Fruit fly (Drosophila melanogaster): ENCODE measurements around the gene p38a.
A peak's percentile ranks its signal among the peaks of the same experiment; 100 is the strongest.

p38a gene

DNA sequence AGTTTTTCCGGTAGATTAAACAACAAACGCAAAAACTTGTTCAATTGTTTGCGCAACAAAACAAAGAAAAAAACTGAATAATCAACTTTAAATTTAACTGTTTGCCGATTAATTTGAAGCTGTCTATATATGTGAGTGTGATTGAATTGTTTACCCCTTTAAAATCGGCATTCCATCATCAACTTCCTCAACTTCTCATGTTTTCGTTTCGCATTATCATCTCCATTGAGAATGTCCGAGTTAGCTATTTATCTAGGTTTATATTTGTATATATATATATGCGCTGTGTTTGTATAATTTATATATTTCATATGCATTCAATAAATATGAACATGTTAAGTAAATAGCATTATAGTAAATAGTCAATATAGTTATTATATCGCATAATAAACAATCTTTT lies 49.7 kb downstream of the p38a start (continued):
- TF ChIP-seq gem (tag; optimal IDR thresholded peaks at IDR 0.05) (peak; percentile 37), CG10543 (GFP tag; optimal IDR thresholded peaks at IDR 0.05) (peak; percentile 32), CG4360 (GFP tag; IDR thresholded peaks at IDR 0.05) (no peak), Meics (GFP tag; optimal IDR thresholded peaks at IDR 0.05) (peak; percentile 29), CG11504 (tag; optimal IDR thresholded peaks at IDR 0.05) (peak; percentile 7), dan (GFP tag; IDR thresholded peaks at IDR 0.05) (no peak), exex (tag; optimal IDR thresholded peaks at IDR 0.05) (peak; percentile 11), Fer2 (tag; optimal IDR thresholded peaks at IDR 0.05) (peak; percentile 8), Hmr (GFP tag; optimal IDR thresholded peaks at IDR 0.05) (peak; percentile 65), CG17912 (GFP tag; optimal IDR thresholded peaks at IDR 0.05) (no peak)

DNA sequence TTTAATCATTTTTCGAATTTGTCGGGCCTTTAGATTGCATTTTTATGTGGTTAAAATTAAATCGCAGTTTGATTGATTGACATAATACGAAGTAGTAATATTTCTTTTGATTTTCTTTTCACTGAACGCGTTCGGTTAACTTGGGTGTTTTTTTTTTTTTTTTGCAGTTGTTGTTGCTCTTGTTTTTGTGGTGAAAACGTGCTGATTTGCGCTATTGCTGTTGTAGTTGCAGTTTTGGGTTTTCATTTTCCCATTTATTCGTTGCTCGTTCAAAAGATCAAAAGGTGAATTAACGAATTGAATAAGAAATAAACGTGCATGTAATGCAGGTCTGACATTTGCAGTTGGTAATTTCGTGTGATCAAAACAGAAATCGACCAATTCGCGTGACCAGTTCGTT lies 50.7 kb downstream of the p38a start:
- no peak for TF ChIP-seq trem (tag; optimal IDR thresholded peaks at IDR 0.05)
- peak; percentile 37 for TF ChIP-seq Ets65A (GFP tag)
- TF ChIP-seq CG33557 (GFP tag; optimal IDR thresholded peaks at IDR 0.05), result no peak
- TF ChIP-seq maf-S (GFP tag; optimal IDR thresholded peaks at IDR 0.05), result no peak
- no peak for TF ChIP-seq Opbp (GFP tag; IDR thresholded peaks at IDR 0.05; ENCODE audit: partially characterized antibody)
- TF ChIP-seq aop (GFP tag; IDR thresholded peaks at IDR 0.05), result no peak
- TF ChIP-seq CG33213 (GFP tag; optimal IDR thresholded peaks at IDR 0.05), result no peak

DNA sequence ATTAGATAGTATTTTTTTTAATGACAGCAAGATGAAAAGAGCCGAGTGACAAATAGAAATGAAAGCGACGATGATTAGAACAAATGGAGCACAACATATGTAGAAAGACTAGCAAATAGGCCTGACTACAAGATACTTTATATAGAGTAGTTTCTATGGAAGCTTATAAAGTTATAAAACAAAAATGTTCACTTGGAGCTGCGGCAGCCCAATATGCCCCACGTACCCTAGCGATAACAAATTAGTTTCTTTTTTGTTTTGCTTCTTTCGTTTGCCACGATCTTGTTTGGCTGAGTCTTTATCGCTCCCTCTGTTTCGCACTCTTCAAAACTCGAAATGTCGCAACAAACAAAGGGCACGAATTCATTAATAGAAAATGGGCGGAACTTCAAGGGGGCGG lies 51.4 kb downstream of the p38a start:
- TF ChIP-seq CG15269 (tag; optimal IDR thresholded peaks at IDR 0.05), result peak; percentile 57
- no peak for TF ChIP-seq bowl (GFP tag; IDR thresholded peaks at IDR 0.05)
- no peak for TF ChIP-seq CG6272 (GFP tag; IDR thresholded peaks at IDR 0.05)
- no peak for TF ChIP-seq sim (GFP tag; IDR thresholded peaks at IDR 0.05)
- TF ChIP-seq CG10565 (GFP tag; optimal IDR thresholded peaks at IDR 0.05), result no peak
- no peak for TF ChIP-seq rib (GFP tag; IDR thresholded peaks at IDR 0.05)
- no peak for TF ChIP-seq gt (GFP tag; IDR thresholded peaks at IDR 0.05)
- TF ChIP-seq CG10147 (GFP tag; optimal IDR thresholded peaks at IDR 0.05), result no peak
- TF ChIP-seq slbo (GFP tag; IDR thresholded peaks at IDR 0.05), result peak; percentile 71
- TF ChIP-seq Hey (tag; optimal IDR thresholded peaks at IDR 0.05), result no peak
- no peak for TF ChIP-seq CG15601 (tag; optimal IDR thresholded peaks at IDR 0.05)
- no peak for TF ChIP-seq CG14710 (tag; optimal IDR thresholded peaks at IDR 0.05)
- peak; percentile 2 for TF ChIP-seq Myb (GFP tag; optimal IDR thresholded peaks at IDR 0.05)
- peak; percentile 20; the same call in 1 of the 3 replicates for TF ChIP-seq tgo (GFP tag; IDR thresholded peaks at IDR 0.05)
- no peak for TF ChIP-seq Awh (GFP tag; IDR thresholded peaks at IDR 0.05)
- TF ChIP-seq sna (GFP tag; IDR thresholded peaks at IDR 0.05; ENCODE audit: partially characterized antibody), result no peak
- no peak for TF ChIP-seq E2f2 (GFP tag; IDR thresholded peaks at IDR 0.05)
- no peak for TF ChIP-seq Meics (GFP tag; optimal IDR thresholded peaks at IDR 0.05)
- no peak for TF ChIP-seq Dp (GFP tag; optimal IDR thresholded peaks at IDR 0.05)
- no peak for TF ChIP-seq CG10267 (tag; optimal IDR thresholded peaks at IDR 0.05)
- TF ChIP-seq Xrp1 (GFP tag; IDR thresholded peaks at IDR 0.05), result no peak
- no peak for TF ChIP-seq kni (GFP tag; optimal IDR thresholded peaks at IDR 0.05)
- TF ChIP-seq zen2 (GFP tag; IDR thresholded peaks at IDR 0.05; ENCODE audit: partially characterized antibody), result no peak
- TF ChIP-seq CG8359 (GFP tag; optimal IDR thresholded peaks at IDR 0.05; ENCODE audit: borderline replicate concordance), result no peak
- TF ChIP-seq CG3163 (GFP tag; optimal IDR thresholded peaks at IDR 0.05), result no peak
- no peak for TF ChIP-seq CG30403 (GFP tag; optimal IDR thresholded peaks at IDR 0.05)
- TF ChIP-seq her (GFP tag; optimal IDR thresholded peaks at IDR 0.05), result peak; percentile 1
- TF ChIP-seq fd3F (GFP tag; optimal IDR thresholded peaks at IDR 0.05), result no peak
- TF ChIP-seq Sox102F (GFP tag; optimal IDR thresholded peaks at IDR 0.05), result peak; percentile 37
- TF ChIP-seq ems (GFP tag; optimal IDR thresholded peaks at IDR 0.05), result no peak
- no peak for TF ChIP-seq NC2α (GFP tag; optimal IDR thresholded peaks at IDR 0.05)
- TF ChIP-seq Dad (GFP tag; optimal IDR thresholded peaks at IDR 0.05), result no peak
- TF ChIP-seq crc (GFP tag; optimal IDR thresholded peaks at IDR 0.05), result no peak
